Fruit fly (Drosophila melanogaster) whole organism, pupa: ENCODE data around the gene CG14346.

ENCODE experiments used
- CG10348 ChIP-seq: fragments of 200-800 bp; sonication (Bioruptor generic); IDR thresholded peaks from 2 replicates; pipeline ENCODE4 v1.3.6; 2022; ENCODE audit warnings: missing biosample characterization, missing genetic modification characterization
- CG12605 ChIP-seq: fragments of 200-800 bp; sonication (Bioruptor generic); IDR thresholded peaks from 2 replicates; pipeline ENCODE4 v1.3.6; 2022; ENCODE audit warnings: missing biosample characterization, missing genetic modification characterization
- CG13204 ChIP-seq: fragments of 200-800 bp; sonication (Bioruptor generic); optimal IDR thresholded peaks from 2 replicates; lab custom pipeline; 2018; ENCODE audit warnings: missing biosample characterization, mild to moderate bottlenecking, missing genetic modification characterization, moderate library complexity
- CG14655 ChIP-seq: fragments of 200-800 bp; sonication (Bioruptor generic); optimal IDR thresholded peaks from 3 replicates; lab custom pipeline; 2017; ENCODE audit warnings: mild to moderate bottlenecking, missing biosample characterization, missing genetic modification reagents, missing genetic modification characterization
- CG15710 ChIP-seq: fragments of 200-800 bp; sonication (Bioruptor generic); optimal IDR thresholded peaks from 2 replicates; lab custom pipeline; 2018; ENCODE audit warnings: missing biosample characterization, mild to moderate bottlenecking, missing genetic modification characterization, moderate library complexity
- CG17806 ChIP-seq: fragments of 200-800 bp; sonication (Bioruptor generic); optimal IDR thresholded peaks from 2 replicates; lab custom pipeline; 2018; ENCODE audit warnings: missing biosample characterization, mild to moderate bottlenecking, missing genetic modification characterization, moderate library complexity
- CG32121 ChIP-seq: fragments of 200-800 bp; sonication (Bioruptor generic); IDR thresholded peaks from 2 replicates; pipeline ENCODE4 v1.3.6; 2022; ENCODE audit warnings: missing biosample characterization, missing genetic modification characterization
- CG34367 ChIP-seq: fragments of 200-800 bp; sonication (Bioruptor generic); optimal IDR thresholded peaks from 2 replicates; lab custom pipeline; 2018; ENCODE audit warnings: missing biosample characterization, mild to moderate bottlenecking, missing genetic modification characterization
- CG4496 ChIP-seq: fragments of 200-800 bp; sonication (Bioruptor generic); IDR thresholded peaks from 3 replicates; pipeline ENCODE4 v1.3.6; 2022; ENCODE audit warnings: missing biosample characterization, missing genetic modification characterization
- CG8159 ChIP-seq: fragments of 200-800 bp; sonication (Bioruptor generic); optimal IDR thresholded peaks from 3 replicates; lab custom pipeline; 2018; ENCODE audit warnings: missing biosample characterization, mild to moderate bottlenecking, missing genetic modification characterization, moderate library complexity
- CG8301 ChIP-seq: fragments of 200-800 bp; sonication (Bioruptor generic); optimal IDR thresholded peaks from 2 replicates; lab custom pipeline; 2018; ENCODE audit warnings: missing biosample characterization, mild to moderate bottlenecking, missing genetic modification characterization
- CG9948 ChIP-seq: fragments of 200-800 bp; sonication (Bioruptor generic); optimal IDR thresholded peaks from 2 replicates; lab custom pipeline; 2018; ENCODE audit warnings: missing biosample characterization, mild to moderate bottlenecking, missing genetic modification characterization, moderate library complexity
- D1 ChIP-seq: fragments of 200-800 bp; sonication (Bioruptor generic); optimal IDR thresholded peaks from 2 replicates; lab custom pipeline; 2018; ENCODE audit warnings: missing biosample characterization, mild to moderate bottlenecking, missing genetic modification characterization, moderate library complexity
- EcR ChIP-seq: fragments of 200-800 bp; sonication (Bioruptor generic); optimal IDR thresholded peaks from 3 replicates; lab custom pipeline; 2019; ENCODE audit warnings: missing biosample characterization, missing genetic modification characterization, mild to moderate bottlenecking, moderate library complexity, missing genetic modification reagents
- Ets98B ChIP-seq: fragments of 200-800 bp; sonication (Bioruptor generic); IDR thresholded peaks from 2 replicates; pipeline ENCODE4 v1.3.6; 2022; ENCODE audit warnings: missing biosample characterization, missing genetic modification characterization
- Pif1A ChIP-seq: fragments of 200-800 bp; sonication (Bioruptor generic); optimal IDR thresholded peaks from 3 replicates; lab custom pipeline; 2016; ENCODE audit warnings: missing biosample characterization, missing genetic modification characterization
- Pif1B ChIP-seq: fragments of 200-800 bp; sonication (Bioruptor generic); optimal IDR thresholded peaks from 3 replicates; lab custom pipeline; 2016; ENCODE audit warnings: missing biosample characterization, missing genetic modification characterization
- Snoo ChIP-seq: fragments of 200-800 bp; sonication (Bioruptor generic); optimal IDR thresholded peaks from 3 replicates; lab custom pipeline; 2017; ENCODE audit warnings: missing biosample characterization, mild to moderate bottlenecking, missing genetic modification characterization, inconsistent platforms
- fd96Ca ChIP-seq: fragments of 200-800 bp; sonication (Bioruptor generic); IDR thresholded peaks from 3 replicates; pipeline ENCODE4 v1.3.6; 2022; ENCODE audit warnings: missing biosample characterization, missing genetic modification characterization
- gl ChIP-seq: fragments of 200-800 bp; sonication (Bioruptor generic); optimal IDR thresholded peaks from 2 replicates; lab custom pipeline; 2018; ENCODE audit warnings: missing biosample characterization, mild to moderate bottlenecking, missing genetic modification characterization
- rn ChIP-seq: fragments of 200-800 bp; sonication (Bioruptor generic); IDR thresholded peaks from 2 replicates; pipeline ENCODE4 v1.3.6; 2022; ENCODE audit warnings: missing biosample characterization, missing genetic modification characterization

CG14346 gene

DNA sequence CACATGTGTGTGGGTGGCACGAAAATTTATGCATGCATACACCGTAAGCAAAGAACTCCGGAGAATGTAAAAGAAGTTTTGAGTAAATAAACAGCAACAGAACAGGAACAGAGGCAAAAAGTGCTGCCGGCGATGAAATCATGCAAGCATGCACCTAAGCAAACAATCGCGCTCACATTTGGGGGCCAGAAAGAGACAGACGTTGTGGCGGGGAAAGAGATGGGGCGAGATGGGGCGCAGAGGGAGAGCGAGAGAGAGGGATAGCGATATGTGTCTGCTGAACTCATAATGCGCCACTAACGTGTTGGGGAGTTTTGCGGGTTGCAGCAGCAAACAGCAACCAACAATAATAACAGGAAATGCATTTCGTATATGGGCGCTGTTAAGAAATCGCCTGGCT, 31.6 kb downstream of the CG14346 start:
- 0 out of 3 replicates have a peak, but pooled peaks have one; percentile 39 for TF ChIP-seq fd96Ca (GFP tag; lab: Robert Waterston, UW)
- TF ChIP-seq CG17806 (tag; lab: Kevin White, UChicago) = no peak
- no peak for TF ChIP-seq CG14655 (GFP tag; lab: Kevin White, UChicago)
- TF ChIP-seq Pif1B (GFP tag; lab: Kevin White, UChicago) = no peak
- TF ChIP-seq EcR (GFP tag; lab: Kevin White, UChicago) = no peak
- TF ChIP-seq CG13204 (GFP tag; lab: Kevin White, UChicago) = peak; percentile 24

DNA sequence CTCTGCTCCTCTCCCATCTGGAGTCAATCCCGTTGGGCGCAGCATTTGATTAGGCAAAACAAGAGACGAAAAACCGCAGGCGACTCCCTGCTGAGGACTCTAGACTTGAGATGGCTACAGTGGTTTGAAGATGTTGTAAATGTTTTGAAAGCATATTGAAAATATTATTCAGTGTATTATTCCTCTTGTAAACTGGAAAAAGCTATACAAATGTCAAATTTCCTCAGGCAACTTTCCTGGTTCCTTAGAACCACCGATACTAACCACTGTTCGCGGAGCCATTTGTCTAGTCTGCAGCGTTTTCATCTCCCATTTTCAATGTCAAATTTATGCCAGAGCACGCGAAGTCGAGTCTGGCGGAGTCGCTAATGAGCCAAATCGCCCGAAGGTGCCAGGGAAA, 34.9 kb downstream of the CG14346 start:
- TF ChIP-seq CG8159 (tag; lab: Kevin White, UChicago) = peak; percentile 4
- TF ChIP-seq CG14655 (GFP tag; lab: Kevin White, UChicago) = peak; percentile 26
- TF ChIP-seq CG17806 (tag; lab: Kevin White, UChicago) = peak; percentile 1
- no peak for TF ChIP-seq Snoo (tag; lab: Kevin White, UChicago)
- TF ChIP-seq fd96Ca (GFP tag; lab: Robert Waterston, UW) = 0 out of 3 replicates have a peak, but pooled peaks have one; percentile 18

DNA sequence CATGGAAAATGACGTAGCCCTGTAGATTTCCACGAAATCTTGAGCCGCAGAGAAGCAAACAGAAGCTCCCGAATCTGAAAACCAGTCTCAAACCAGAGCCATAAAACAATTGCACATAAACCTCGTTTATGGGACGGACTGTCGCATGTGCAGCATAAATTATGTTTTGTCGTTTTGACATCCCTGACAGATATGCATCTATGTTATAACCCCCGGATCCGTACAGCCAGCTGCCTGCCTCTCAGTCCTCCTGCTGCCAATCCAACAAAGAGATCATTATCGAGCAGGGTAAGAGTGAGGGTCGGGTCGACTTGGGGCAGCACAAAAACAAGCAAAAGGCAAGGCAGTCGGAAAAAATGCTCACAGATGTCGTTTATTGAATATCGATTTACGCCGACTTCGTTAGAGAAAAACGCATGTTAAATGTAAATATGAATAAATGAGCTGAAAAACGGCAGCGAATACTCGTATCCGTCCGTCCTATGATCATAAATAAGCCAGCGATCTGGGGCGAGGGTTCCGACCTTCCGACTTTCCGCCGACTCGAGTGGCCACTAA, 37.2 kb downstream of the CG14346 start:
- no peak for TF ChIP-seq CG13204 (GFP tag; lab: Kevin White, UChicago)

DNA sequence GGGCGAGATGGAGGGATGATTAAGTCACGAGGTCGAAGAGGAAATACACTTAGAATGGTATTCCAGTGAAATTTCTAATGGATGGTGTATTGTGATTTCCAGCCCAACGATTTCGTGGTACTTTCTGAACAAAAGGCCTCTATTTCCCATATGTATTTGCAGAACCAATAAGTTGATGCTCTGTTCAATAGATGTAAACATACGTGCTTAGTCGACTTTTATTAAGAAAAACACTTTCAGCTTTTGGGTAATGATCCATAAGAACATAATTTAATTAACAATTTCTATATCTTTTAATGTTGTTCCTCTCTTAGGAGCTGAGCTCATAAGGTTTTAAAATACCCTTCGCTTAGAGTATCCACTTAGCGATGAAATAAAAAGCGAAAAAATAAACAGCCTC, 37.8 kb downstream of the CG14346 start:
- TF ChIP-seq Snoo (tag; lab: Kevin White, UChicago) = peak; percentile 17
- TF ChIP-seq rn (GFP tag; lab: Robert Waterston, UW) = no peak
- peak; percentile 17 for TF ChIP-seq CG17806 (tag; lab: Kevin White, UChicago)
- no peak for TF ChIP-seq CG12605 (GFP tag; lab: Robert Waterston, UW)
- no peak for TF ChIP-seq fd96Ca (GFP tag; lab: Robert Waterston, UW)
- peak; percentile 33 for TF ChIP-seq CG15710 (tag; lab: Kevin White, UChicago)
- TF ChIP-seq CG34367 (tag; lab: Kevin White, UChicago) = peak; percentile 15
- TF ChIP-seq CG8159 (tag; lab: Kevin White, UChicago) = peak; percentile 48
- TF ChIP-seq CG9948 (tag; lab: Kevin White, UChicago) = peak; percentile 14

DNA sequence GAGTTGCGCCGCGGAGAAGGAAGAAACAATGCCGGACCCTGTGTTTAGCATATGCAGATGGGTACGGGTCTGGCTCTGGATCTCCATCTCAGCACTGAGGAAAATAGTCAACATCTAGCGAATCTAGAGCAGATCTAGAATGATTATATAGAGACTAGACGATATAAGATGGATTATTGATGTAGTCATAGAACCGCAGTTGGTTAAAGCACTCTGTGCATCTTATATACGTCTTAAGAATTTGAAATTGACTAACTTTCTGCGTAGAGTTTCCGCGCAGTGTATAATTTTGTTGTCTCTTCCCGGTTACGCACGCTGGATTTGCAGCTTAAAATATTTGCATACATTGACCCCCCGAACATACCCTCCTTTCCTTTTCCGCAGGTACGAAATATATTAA, 41.9 kb downstream of the CG14346 start:
- no peak for TF ChIP-seq CG10348 (GFP tag; lab: Robert Waterston, UW)
- no peak for TF ChIP-seq CG13204 (GFP tag; lab: Kevin White, UChicago)
- TF ChIP-seq Pif1B (GFP tag; lab: Kevin White, UChicago) = no peak
- TF ChIP-seq CG12605 (GFP tag; lab: Robert Waterston, UW) = no peak
- TF ChIP-seq CG14655 (GFP tag; lab: Kevin White, UChicago) = peak; percentile 55
- no peak for TF ChIP-seq D1 (tag; lab: Kevin White, UChicago)
- no peak for TF ChIP-seq rn (GFP tag; lab: Robert Waterston, UW)
- TF ChIP-seq fd96Ca (GFP tag; lab: Robert Waterston, UW) = no peak
- TF ChIP-seq gl = no peak
- TF ChIP-seq Pif1A = peak; percentile 63
- TF ChIP-seq Snoo (tag; lab: Kevin White, UChicago) = peak; percentile 50
- no peak for TF ChIP-seq Ets98B
- peak; percentile 41 for TF ChIP-seq CG17806 (tag; lab: Kevin White, UChicago)
- no peak for TF ChIP-seq CG4496 (GFP tag; lab: Robert Waterston, UW)
- peak; percentile 41 for TF ChIP-seq CG8159 (tag; lab: Kevin White, UChicago)
- no peak for TF ChIP-seq EcR (GFP tag; lab: Kevin White, UChicago)
- no peak for TF ChIP-seq CG32121
- peak; percentile 16 for TF ChIP-seq CG8301
- peak; percentile 61 for TF ChIP-seq CG9948 (tag; lab: Kevin White, UChicago)
- peak; percentile 60 for TF ChIP-seq CG34367 (tag; lab: Kevin White, UChicago)
- peak; percentile 65 for TF ChIP-seq CG15710 (tag; lab: Kevin White, UChicago)

DNA sequence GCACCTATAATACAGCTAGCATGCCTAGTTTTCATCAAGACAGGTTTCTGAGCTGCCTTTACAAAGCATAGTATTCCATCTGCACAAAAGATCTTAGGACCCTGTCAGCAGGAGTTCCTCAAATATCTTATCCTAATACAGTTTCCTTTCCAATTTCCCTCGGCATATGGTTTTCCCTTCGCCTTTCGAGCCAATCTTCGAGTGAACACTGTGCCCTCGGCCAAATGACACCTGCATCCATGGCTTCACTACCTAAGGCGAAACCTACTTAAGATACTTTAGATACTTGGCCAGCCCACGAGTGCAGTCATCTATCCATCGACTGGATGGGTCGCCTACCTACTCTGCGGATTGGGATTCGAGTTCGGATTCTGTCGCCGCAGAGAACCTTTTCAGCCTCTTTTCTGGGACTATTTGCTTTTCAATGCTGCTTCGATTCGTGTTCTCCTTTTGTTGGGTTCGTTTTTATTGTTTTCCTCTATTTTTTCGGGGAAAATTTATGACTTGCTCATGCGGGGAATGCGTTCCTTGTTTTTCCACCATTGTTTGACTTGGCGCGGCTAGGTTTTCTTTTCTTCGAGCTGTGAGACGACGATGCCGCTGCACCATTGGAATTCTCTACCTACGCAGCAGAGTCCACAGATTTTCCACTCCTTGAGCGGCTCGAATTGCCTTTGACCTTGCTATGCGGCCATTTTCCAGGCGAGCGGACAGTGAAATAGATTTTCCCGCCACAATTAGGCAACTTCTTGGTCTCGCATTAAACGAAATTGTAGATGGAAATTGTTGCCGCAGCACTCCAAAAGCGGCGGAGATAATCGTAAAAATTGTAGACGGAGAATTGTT, 43.2 kb downstream of the CG14346 start:
- TF ChIP-seq CG8301 = no peak
- no peak for TF ChIP-seq Pif1B (GFP tag; lab: Kevin White, UChicago)

DNA sequence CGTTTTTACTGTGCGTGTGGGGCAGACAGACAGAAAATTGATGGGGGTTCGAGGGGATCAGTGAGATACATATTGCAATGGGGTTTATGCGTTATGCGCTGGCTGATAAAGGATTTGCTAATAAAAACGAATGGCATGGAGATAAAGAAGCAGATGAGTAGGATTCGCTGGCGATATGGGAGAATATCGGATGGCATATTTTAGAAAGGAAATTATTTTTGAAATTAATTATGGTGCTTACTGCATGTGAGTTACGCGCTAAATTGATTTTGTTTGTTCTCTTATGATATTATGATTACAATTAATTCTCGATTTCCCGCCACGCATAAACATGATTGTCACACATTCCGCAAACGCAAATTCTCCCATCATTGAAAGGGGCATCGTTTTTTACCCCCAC, 44.9 kb downstream of the CG14346 start:
- peak; percentile 67 for TF ChIP-seq CG17806 (tag; lab: Kevin White, UChicago)
- peak; percentile 56 for TF ChIP-seq D1 (tag; lab: Kevin White, UChicago)
- TF ChIP-seq CG8159 (tag; lab: Kevin White, UChicago) = peak; percentile 80
- TF ChIP-seq Pif1B (GFP tag; lab: Kevin White, UChicago) = peak; percentile 54
- no peak for TF ChIP-seq CG12605 (GFP tag; lab: Robert Waterston, UW)
- TF ChIP-seq CG13204 (GFP tag; lab: Kevin White, UChicago) = no peak
- TF ChIP-seq rn (GFP tag; lab: Robert Waterston, UW) = no peak
- TF ChIP-seq CG34367 (tag; lab: Kevin White, UChicago) = peak; percentile 59
- TF ChIP-seq CG15710 (tag; lab: Kevin White, UChicago) = peak; percentile 70
- no peak; the same call in 1 of the 2 replicates for TF ChIP-seq Ets98B
- peak; percentile 76 for TF ChIP-seq CG9948 (tag; lab: Kevin White, UChicago)
- no peak for TF ChIP-seq fd96Ca (GFP tag; lab: Robert Waterston, UW)
- peak; percentile 56 for TF ChIP-seq CG14655 (GFP tag; lab: Kevin White, UChicago)
- peak; percentile 37; the same call in 1 of the 3 replicates for TF ChIP-seq CG4496 (GFP tag; lab: Robert Waterston, UW)
- no peak for TF ChIP-seq CG10348 (GFP tag; lab: Robert Waterston, UW)
- no peak for TF ChIP-seq EcR (GFP tag; lab: Kevin White, UChicago)
- peak; percentile 36 for TF ChIP-seq CG8301
- peak; percentile 17 for TF ChIP-seq gl
- TF ChIP-seq CG32121 = no peak
- TF ChIP-seq Pif1A = peak; percentile 58
- TF ChIP-seq Snoo (tag; lab: Kevin White, UChicago) = peak; percentile 72
- TF ChIP-seq, all 21 proteins: peak for 13
